Fruit fly (Drosophila melanogaster) whole organism, embryonic: ENCODE measurements around the gene Sym.

Source experiments
- BEAF-32 ChIP-seq: fragments of 200-800 bp; sonication (Bioruptor generic); optimal IDR thresholded peaks from 3 replicates; lab custom pipeline; 2017; ENCODE audit warnings: missing biosample characterization, missing genetic modification characterization, mild to moderate bottlenecking, moderate library complexity, missing genetic modification reagents
- CG10321 ChIP-seq: fragments of 200-800 bp; sonication (Bioruptor generic); IDR thresholded peaks from 2 replicates; pipeline ENCODE4 v1.3.6; 2022; ENCODE audit warnings: missing biosample characterization, missing genetic modification characterization
- CG11504 ChIP-seq: fragments of 200-800 bp; sonication (Bioruptor generic); optimal IDR thresholded peaks from 3 replicates; lab custom pipeline; 2019; ENCODE audit warnings: missing biosample characterization, mild to moderate bottlenecking, missing genetic modification characterization, moderate library complexity
- CG11560 ChIP-seq: fragments of 200-800 bp; sonication (Bioruptor generic); IDR thresholded peaks from 3 replicates; pipeline ENCODE4 v1.3.6; 2022; ENCODE audit warnings: missing biosample characterization, missing genetic modification characterization
- CG12659 ChIP-seq: fragments of 200-800 bp; sonication (Bioruptor generic); optimal IDR thresholded peaks from 3 replicates; lab custom pipeline; 2017; ENCODE audit warnings: mild to moderate bottlenecking, missing biosample characterization, missing genetic modification reagents, missing genetic modification characterization
- CG13123 ChIP-seq: fragments of 200-800 bp; sonication (Bioruptor generic); optimal IDR thresholded peaks from 2 replicates; lab custom pipeline; 2016; ENCODE audit warnings: missing biosample characterization, missing genetic modification characterization
- CG15073 ChIP-seq: fragments of 200-800 bp; sonication (Bioruptor generic); optimal IDR thresholded peaks from 2 replicates; lab custom pipeline; 2016; ENCODE audit warnings: missing biosample characterization, missing genetic modification characterization
- CG1603 ChIP-seq: fragments of 200-800 bp; sonication (Bioruptor generic); optimal IDR thresholded peaks from 2 replicates; lab custom pipeline; 2019; ENCODE audit warnings: missing biosample characterization, mild to moderate bottlenecking, missing genetic modification characterization, moderate library complexity
- CG34422 ChIP-seq: fragments of 200-800 bp; sonication (Bioruptor generic); IDR thresholded peaks from 3 replicates; pipeline ENCODE4 v1.3.6; 2022; ENCODE audit warnings: missing biosample characterization, missing genetic modification characterization
- CG43689 ChIP-seq: fragments of 200-800 bp; sonication (Bioruptor generic); IDR thresholded peaks from 2 replicates; pipeline ENCODE4 v1.3.6; 2022; ENCODE audit warnings: missing biosample characterization, missing genetic modification characterization
- CG6272 ChIP-seq: fragments of 200-800 bp; sonication (Bioruptor generic); IDR thresholded peaks from 2 replicates; pipeline ENCODE4 v1.3.6; 2022; ENCODE audit warnings: missing biosample characterization, missing genetic modification characterization
- CG6791 ChIP-seq: fragments of 200-800 bp; sonication (Bioruptor generic); IDR thresholded peaks from 3 replicates; pipeline ENCODE4 v1.3.6; 2022; ENCODE audit warnings: missing biosample characterization, missing genetic modification characterization; ENCODE audit not compliant: partially characterized antibody
- CG7556 ChIP-seq: fragments of 200-800 bp; sonication (Bioruptor generic); optimal IDR thresholded peaks from 2 replicates; lab custom pipeline; 2017; ENCODE audit warnings: missing biosample characterization, mild to moderate bottlenecking, missing genetic modification characterization
- CG8478 ChIP-seq: fragments of >200 bp; optimal IDR thresholded peaks from 2 replicates; lab custom pipeline; 2018
- CG9437 ChIP-seq: fragments of 200-800 bp; sonication (Bioruptor generic); optimal IDR thresholded peaks from 2 replicates; lab custom pipeline; 2018; ENCODE audit warnings: missing biosample characterization, mild to moderate bottlenecking, missing genetic modification characterization
- CG9727 ChIP-seq: fragments of 200-800 bp; sonication (Bioruptor generic); optimal IDR thresholded peaks from 3 replicates; lab custom pipeline; 2017; ENCODE audit warnings: missing biosample characterization, mild to moderate bottlenecking, missing genetic modification characterization
- Dad ChIP-seq: fragments of 200-800 bp; sonication (Bioruptor generic); optimal IDR thresholded peaks from 3 replicates; lab custom pipeline; 2016; ENCODE audit warnings: missing biosample characterization, missing genetic modification characterization
- Dp ChIP-seq: fragments of 200-800 bp; sonication (Bioruptor generic); optimal IDR thresholded peaks from 2 replicates; lab custom pipeline; 2018; ENCODE audit warnings: missing biosample characterization, mild to moderate bottlenecking, missing genetic modification characterization, moderate library complexity
- E2f2 ChIP-seq: fragments of 200-800 bp; sonication (Bioruptor generic); IDR thresholded peaks from 2 replicates; pipeline ENCODE4 v1.3.6; 2022; ENCODE audit warnings: missing biosample characterization, missing genetic modification characterization
- Ets97D ChIP-seq: fragments of 200-800 bp; sonication (Bioruptor generic); optimal IDR thresholded peaks from 3 replicates; lab custom pipeline; 2016; ENCODE audit warnings: missing biosample characterization, missing genetic modification characterization
- Fer2 ChIP-seq: fragments of 200-800 bp; sonication (Bioruptor generic); optimal IDR thresholded peaks from 2 replicates; lab custom pipeline; 2018; ENCODE audit warnings: missing biosample characterization, mild to moderate bottlenecking, missing genetic modification characterization, moderate library complexity
- Lhr ChIP-seq: fragments of 200-800 bp; sonication (Bioruptor generic); optimal IDR thresholded peaks from 3 replicates; lab custom pipeline; 2017; ENCODE audit warnings: mild to moderate bottlenecking, missing biosample characterization, missing genetic modification reagents, missing genetic modification characterization
- Neu2 ChIP-seq: fragments of 200-800 bp; sonication (Bioruptor generic); optimal IDR thresholded peaks from 3 replicates; lab custom pipeline; 2016; ENCODE audit warnings: missing biosample characterization, missing genetic modification characterization, borderline replicate concordance
- Spps ChIP-seq: fragments of 200-800 bp; sonication (Bioruptor generic); optimal IDR thresholded peaks from 2 replicates; lab custom pipeline; 2018; ENCODE audit warnings: missing biosample characterization, mild to moderate bottlenecking, missing genetic modification characterization
- amos ChIP-seq: fragments of 200-800 bp; sonication (Bioruptor generic); IDR thresholded peaks from 2 replicates; pipeline ENCODE4 v1.3.6; 2022; ENCODE audit warnings: missing biosample characterization, missing genetic modification characterization; ENCODE audit not compliant: partially characterized antibody
- bbx ChIP-seq: fragments of 200-800 bp; sonication (Bioruptor generic); IDR thresholded peaks from 2 replicates; pipeline ENCODE4 v1.3.6; 2022; ENCODE audit warnings: missing biosample characterization, missing genetic modification characterization; ENCODE audit not compliant: partially characterized antibody
- cg ChIP-seq: fragments of 200-800 bp; sonication (Bioruptor generic); optimal IDR thresholded peaks from 3 replicates; lab custom pipeline; 2019; ENCODE audit warnings: missing biosample characterization, mild to moderate bottlenecking, missing genetic modification characterization, moderate library complexity
- en ChIP-seq: fragments of 200-800 bp; sonication (Bioruptor generic); optimal IDR thresholded peaks from 2 replicates; lab custom pipeline; 2016; ENCODE audit warnings: missing biosample characterization, missing genetic modification characterization
- fd3F ChIP-seq: fragments of 200-800 bp; sonication (Bioruptor generic); optimal IDR thresholded peaks from 2 replicates; lab custom pipeline; 2018; ENCODE audit warnings: missing biosample characterization, mild to moderate bottlenecking, missing genetic modification characterization, moderate library complexity
- gcm ChIP-seq: fragments of 200-800 bp; sonication (Bioruptor generic); optimal IDR thresholded peaks from 2 replicates; lab custom pipeline; 2019; ENCODE audit warnings: missing biosample characterization, mild to moderate bottlenecking, missing genetic modification characterization, moderate library complexity
- gfzf ChIP-seq: fragments of 200-800 bp; sonication (Bioruptor generic); optimal IDR thresholded peaks from 2 replicates; lab custom pipeline; 2016; ENCODE audit warnings: missing biosample characterization, mild to moderate bottlenecking, missing genetic modification characterization, moderate library complexity
- ham ChIP-seq: fragments of 200-800 bp; sonication (Bioruptor generic); IDR thresholded peaks from 2 replicates; pipeline ENCODE4 v1.3.6; 2022; ENCODE audit warnings: missing biosample characterization, missing genetic modification characterization
- kni ChIP-seq: fragments of 200-800 bp; sonication (Bioruptor generic); optimal IDR thresholded peaks from 3 replicates; lab custom pipeline; 2017; ENCODE audit warnings: mild to moderate bottlenecking, missing biosample characterization, missing genetic modification reagents, missing genetic modification characterization
- pnt ChIP-seq: fragments of 200-800 bp; sonication (Bioruptor generic); optimal IDR thresholded peaks from 3 replicates; lab custom pipeline; 2016; ENCODE audit warnings: missing biosample characterization, missing genetic modification characterization
- row ChIP-seq: fragments of 200-800 bp; sonication (Bioruptor generic); IDR thresholded peaks from 3 replicates; pipeline ENCODE4 v1.3.6; 2022; ENCODE audit warnings: missing biosample characterization, missing genetic modification characterization
- sens ChIP-seq: fragments of 200-800 bp; sonication (Bioruptor generic); peaks from one replicate; lab custom pipeline; 2016; ENCODE audit warnings: missing biosample characterization, missing genetic modification characterization
- sob ChIP-seq: fragments of 200-800 bp; sonication (Bioruptor generic); IDR thresholded peaks from 2 replicates; pipeline ENCODE4 v1.3.6; 2022; ENCODE audit warnings: missing biosample characterization, missing genetic modification characterization
- sr ChIP-seq: fragments of 200-800 bp; sonication (Bioruptor generic); IDR thresholded peaks from 3 replicates; pipeline ENCODE4 v1.3.6; 2022; ENCODE audit warnings: missing biosample characterization, missing genetic modification characterization
- stwl ChIP-seq: fragments of 200-800 bp; sonication (Bioruptor generic); optimal IDR thresholded peaks from 3 replicates; lab custom pipeline; 2018; ENCODE audit warnings: missing biosample characterization, mild to moderate bottlenecking, missing genetic modification characterization, moderate library complexity
- trem ChIP-seq: fragments of 200-800 bp; optimal IDR thresholded peaks from 3 replicates; lab custom pipeline; 2019; ENCODE audit warnings: missing biosample characterization, mild to moderate bottlenecking, missing genetic modification characterization, moderate library complexity
- vnd ChIP-seq: fragments of 200-800 bp; sonication (Bioruptor generic); IDR thresholded peaks from 3 replicates; pipeline ENCODE4 v1.3.6; 2022; ENCODE audit warnings: missing biosample characterization, missing genetic modification characterization; ENCODE audit not compliant: partially characterized antibody
- z ChIP-seq: fragments of 200-800 bp; sonication (Bioruptor generic); IDR thresholded peaks from 3 replicates; pipeline ENCODE4 v1.3.6; 2022; ENCODE audit warnings: missing biosample characterization, missing genetic modification characterization
- zf30C ChIP-seq: fragments of 200-800 bp; sonication (Bioruptor generic); optimal IDR thresholded peaks from 3 replicates; lab custom pipeline; 2018; ENCODE audit warnings: missing biosample characterization, mild to moderate bottlenecking, missing genetic modification characterization

The Sym gene

dm6 chr3R:5778731-5779593 lies 36.7 kb upstream of the Sym start, which contains the start of gene jagn (continued):
- peak; percentile 100 for TF ChIP-seq vnd (GFP tag; lab: Robert Waterston, UW)
- TF ChIP-seq fd3F, result peak; percentile 18
- TF ChIP-seq CG34422 (GFP tag; lab: Robert Waterston, UW), result peak; percentile 59; the same call in 1 of the 3 replicates
- TF ChIP-seq CG11560 (tag; lab: Robert Waterston, UW), result 0 out of 3 replicates have a peak, but pooled peaks have one; percentile 38
- peak; percentile 94 for TF ChIP-seq CG12659 (GFP tag; lab: Kevin White, UChicago)
- TF ChIP-seq gfzf (GFP tag; lab: Kevin White, UChicago), result peak; percentile 32
- TF ChIP-seq, all 482 proteins: peak for 326

- TF ChIP-seq CG1603 (tag; lab: Kevin White, UChicago), result peak; percentile 17
- no peak for TF ChIP-seq BEAF-32 (GFP tag; lab: Kevin White, UChicago)
- no peak for TF ChIP-seq gcm (GFP tag; lab: Kevin White, UChicago)
- no peak for TF ChIP-seq CG10321 (GFP tag; lab: Robert Waterston, UW)
- peak; percentile 8 for TF ChIP-seq Ets97D (GFP tag; lab: Kevin White, UChicago)
- TF ChIP-seq amos (GFP tag; lab: Robert Waterston, UW), result no peak
- TF ChIP-seq trem (tag; lab: Kevin White, UChicago), result peak; percentile 19
- no peak for TF ChIP-seq CG15073
- TF ChIP-seq z (GFP tag; lab: Robert Waterston, UW), result no peak
- TF ChIP-seq CG6791 (GFP tag; lab: Robert Waterston, UW), result peak; percentile 21; the same call in 1 of the 3 replicates
- no peak for TF ChIP-seq CG13123 (GFP tag; lab: Kevin White, UChicago)
- TF ChIP-seq CG9437 (GFP tag; lab: Kevin White, UChicago), result peak; percentile 96
- TF ChIP-seq Dad, result no peak
- TF ChIP-seq E2f2 (GFP tag; lab: Robert Waterston, UW), result peak; percentile 27; the same call in 1 of the 2 replicates
- no peak for TF ChIP-seq CG6272 (GFP tag; lab: Robert Waterston, UW)
- TF ChIP-seq CG8478 (lab: Kevin White, UChicago), result peak; percentile 47
- TF ChIP-seq bbx (GFP tag; lab: Robert Waterston, UW), result 0 out of 2 replicates have a peak, but pooled peaks have one; percentile 24
- no peak for TF ChIP-seq ham (GFP tag; lab: Robert Waterston, UW)
- 0 out of 3 replicates have a peak, but pooled peaks have one; percentile 7 for TF ChIP-seq row (GFP tag; lab: Robert Waterston, UW)
- no peak for TF ChIP-seq Spps
- peak; percentile 44; the same call in 1 of the 3 replicates for TF ChIP-seq sr (GFP tag; lab: Robert Waterston, UW)
- TF ChIP-seq Neu2 (GFP tag; lab: Kevin White, UChicago), result no peak
- peak; percentile 28 for TF ChIP-seq CG7556 (GFP tag; lab: Kevin White, UChicago)
- no peak for TF ChIP-seq en
- no peak for TF ChIP-seq Fer2 (tag; lab: Kevin White, UChicago)
- peak; percentile 72 for TF ChIP-seq CG11504 (tag; lab: Kevin White, UChicago)
- TF ChIP-seq kni (GFP tag; lab: Kevin White, UChicago), result no peak
- peak; percentile 27 for TF ChIP-seq Lhr (GFP tag; lab: Kevin White, UChicago)
- peak; percentile 22 for TF ChIP-seq Dp (GFP tag; lab: Kevin White, UChicago)
- peak; percentile 1 for TF ChIP-seq CG9727 (GFP tag; lab: Kevin White, UChicago)
- TF ChIP-seq stwl (tag; lab: Kevin White, UChicago), result peak; percentile 65
- peak; percentile 83 for TF ChIP-seq cg
- peak; percentile 65 for TF ChIP-seq sens
- no peak for TF ChIP-seq zf30C
- TF ChIP-seq CG43689 (GFP tag; lab: Robert Waterston, UW), result no peak
- TF ChIP-seq sob, result no peak
- TF ChIP-seq pnt (GFP tag; lab: Kevin White, UChicago), result no peak
Observed at dm6 chr3R:5772433-5772832, 30.2 kb upstream of the Sym start.
